Worm (Caenorhabditis elegans): Measurements from ENCODE around the gene hpx-2.

The hpx-2 gene

DNA sequence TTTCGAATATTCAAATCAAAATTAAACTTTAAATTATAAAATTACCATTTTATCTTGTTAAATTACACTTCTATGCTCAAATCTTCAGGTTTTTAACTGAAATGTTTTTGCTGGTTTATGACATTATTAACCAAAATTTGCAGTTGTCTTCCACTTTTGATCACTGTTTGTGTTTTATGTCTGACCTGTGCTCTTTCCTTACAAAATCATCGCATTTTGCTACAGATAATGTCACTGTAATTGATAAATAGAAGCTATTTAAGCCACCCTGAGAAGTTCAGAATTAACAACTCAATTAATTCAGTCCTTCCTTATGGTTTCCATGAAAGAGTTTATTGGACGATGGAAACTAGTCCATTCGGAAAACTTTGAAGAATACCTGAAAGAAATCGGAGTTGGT, 40.2 kb downstream of the hpx-2 start, which contains the start of gene lbp-8:
lbp-8 (plus strand) TSS at position 301 of the 400 bp plus-strand sequence.
- TF ChIP-seq F52B5.7 (tag; optimal IDR thresholded peaks at IDR 0.05), result no peak
- TF ChIP-seq F22D6.2 (tag; optimal IDR thresholded peaks at IDR 0.05), result no peak
- no peak for TF ChIP-seq lag-1 (GFP tag; IDR thresholded peaks at IDR 0.05)
- TF ChIP-seq Y67H2A.10 (GFP tag; conservative IDR thresholded peaks at IDR 0.05), result no peak
- no peak for TF ChIP-seq Y53F4B.3 (GFP tag; IDR thresholded peaks at IDR 0.05)
- no peak for TF ChIP-seq lin-40 (tag; optimal IDR thresholded peaks at IDR 0.05)
- TF ChIP-seq C06A6.2 (GFP tag; conservative IDR thresholded peaks at IDR 0.05), result no peak
- TF ChIP-seq somi-1 (GFP tag; optimal IDR thresholded peaks at IDR 0.05), result no peak

DNA sequence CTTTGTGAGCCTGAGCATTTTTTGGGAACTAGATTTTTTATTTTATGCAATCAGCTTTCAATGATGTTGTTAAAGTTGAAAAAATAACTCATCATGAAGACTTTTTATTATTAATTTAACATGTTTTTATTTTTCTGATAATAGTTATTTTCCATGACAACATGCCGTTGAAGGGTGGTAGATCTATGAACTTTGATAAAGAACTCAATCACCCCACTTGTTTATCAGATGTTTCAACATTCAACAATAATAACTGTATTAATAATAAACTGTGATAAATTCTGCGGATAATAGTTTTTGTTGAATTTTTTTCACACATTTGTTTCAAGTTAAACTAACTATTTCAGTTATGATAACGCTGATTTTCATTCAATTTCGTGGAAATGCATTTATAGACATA, 41.2 kb downstream of the hpx-2 start:
- peak; percentile 52 for TF ChIP-seq nhr-80 (tag; optimal IDR thresholded peaks at IDR 0.05)
- no peak for TF ChIP-seq rcor-1 (GFP tag; IDR thresholded peaks at IDR 0.05)

DNA sequence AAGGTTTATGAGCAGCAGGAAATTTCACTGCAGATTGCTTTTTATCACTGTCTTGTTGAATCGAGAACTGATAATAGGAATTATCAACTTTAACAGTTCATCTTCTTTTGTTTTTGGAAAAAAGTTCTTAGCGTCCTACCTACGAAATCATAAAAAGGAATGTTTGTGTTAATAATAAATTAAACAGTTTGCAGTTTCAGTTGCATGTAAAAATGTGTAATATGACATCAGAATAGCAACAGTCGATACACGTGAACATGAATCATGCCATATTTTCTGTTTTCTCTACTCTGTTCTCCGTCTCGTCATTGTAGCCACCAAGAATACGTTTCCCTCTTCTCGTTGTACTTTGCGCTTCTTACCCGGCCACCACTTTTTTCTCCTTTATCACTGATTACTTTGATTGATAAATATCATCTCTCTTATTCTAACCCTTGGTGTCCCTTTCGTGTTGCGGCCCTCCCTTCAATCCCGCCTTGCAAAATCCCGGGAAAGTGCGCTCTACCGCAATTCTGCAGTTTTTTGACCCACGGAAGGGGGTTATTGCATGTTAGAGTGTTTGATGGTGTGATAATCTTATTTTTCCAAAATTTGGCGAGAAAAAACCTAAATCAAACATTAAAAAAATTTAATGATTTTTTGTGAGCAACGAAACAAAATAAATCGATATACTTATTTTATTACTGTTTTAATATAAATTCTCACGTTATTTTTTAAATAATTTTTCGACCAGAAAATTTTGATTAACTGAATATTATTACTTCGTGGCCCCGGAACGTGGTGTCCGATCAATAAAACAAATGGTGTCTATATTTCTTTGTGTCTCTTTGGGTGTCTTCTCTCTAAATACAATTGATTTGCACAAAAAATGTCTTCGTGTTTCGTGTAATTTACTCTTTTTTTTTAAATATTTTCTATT, 42.4 kb downstream of the hpx-2 start, which contains the start of gene sptl-3:
sptl-3 (plus strand) TSS at position 869 of the 919 bp plus-strand sequence.
- TF ChIP-seq somi-1 (GFP tag; optimal IDR thresholded peaks at IDR 0.05) (no peak), ztf-26 (tag; optimal IDR thresholded peaks at IDR 0.05) (peak; percentile 40), lin-40 (tag; optimal IDR thresholded peaks at IDR 0.05) (peak; percentile 47), mxl-1 (tag; optimal IDR thresholded peaks at IDR 0.05) (no peak), atf-7 (tag; optimal IDR thresholded peaks at IDR 0.05) (peak; percentile 65), ceh-100 (GFP tag; IDR thresholded peaks at IDR 0.05) (no peak), nhr-80 (tag; optimal IDR thresholded peaks at IDR 0.05) (peak; percentile 86), lin-54 (GFP tag; optimal IDR thresholded peaks at IDR 0.05) (no peak), lin-35 (GFP tag; optimal IDR thresholded peaks at IDR 0.05) (peak in 1 of 3 experiments; percentile 29), attf-5 (GFP tag; optimal IDR thresholded peaks at IDR 0.05) (peak; percentile 1), egl-18 (GFP tag; IDR thresholded peaks at IDR 0.05) (no peak), mcd-1 (GFP tag; IDR thresholded peaks at IDR 0.05) (peak; percentile 53), B0336.3 (GFP tag; IDR thresholded peaks at IDR 0.05) (no peak)

DNA sequence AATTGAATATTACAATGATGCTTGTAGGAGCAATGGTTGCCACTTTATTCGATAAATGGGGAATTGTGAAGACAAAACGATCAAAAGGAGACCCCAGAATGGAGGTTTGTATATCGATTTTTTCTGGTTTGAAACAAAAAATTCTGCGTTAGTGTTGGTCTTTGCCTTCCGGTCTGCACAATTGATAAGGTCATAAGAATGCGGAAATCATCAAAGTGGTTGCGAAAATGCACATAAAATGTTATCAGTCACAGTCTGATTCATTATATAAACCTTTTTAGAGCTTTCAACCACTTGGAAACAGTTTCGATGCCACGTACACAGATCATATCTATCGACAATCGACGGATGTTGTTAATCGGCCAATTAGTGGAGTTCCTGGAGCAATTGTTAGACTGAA, 43.3 kb downstream of the hpx-2 start:
- TF ChIP-seq rcor-1 (GFP tag; IDR thresholded peaks at IDR 0.05) (no peak), bed-1 (GFP tag; IDR thresholded peaks at IDR 0.05) (no peak), nhr-80 (tag; optimal IDR thresholded peaks at IDR 0.05) (peak; percentile 86), dox-1 (GFP tag; IDR thresholded peaks at IDR 0.05) (peak; percentile 67), B0035.1 (tag; optimal IDR thresholded peaks at IDR 0.05) (no peak), tbx-9 (tag; optimal IDR thresholded peaks at IDR 0.05; ENCODE audit: borderline replicate concordance) (no peak), F57A8.1 (GFP tag; optimal IDR thresholded peaks at IDR 0.05) (no peak), cebp-1 (GFP tag; IDR thresholded peaks at IDR 0.05) (no peak), cebp-1 (tag; optimal IDR thresholded peaks at IDR 0.05) (peak; percentile 1), aptf-2 (GFP tag; conservative IDR thresholded peaks at IDR 0.05) (no peak), lsl-1 (GFP tag; optimal IDR thresholded peaks at IDR 0.05) (no peak), atf-7 (tag; optimal IDR thresholded peaks at IDR 0.05) (no peak), egl-44 (GFP tag; IDR thresholded peaks at IDR 0.05) (no peak)

DNA sequence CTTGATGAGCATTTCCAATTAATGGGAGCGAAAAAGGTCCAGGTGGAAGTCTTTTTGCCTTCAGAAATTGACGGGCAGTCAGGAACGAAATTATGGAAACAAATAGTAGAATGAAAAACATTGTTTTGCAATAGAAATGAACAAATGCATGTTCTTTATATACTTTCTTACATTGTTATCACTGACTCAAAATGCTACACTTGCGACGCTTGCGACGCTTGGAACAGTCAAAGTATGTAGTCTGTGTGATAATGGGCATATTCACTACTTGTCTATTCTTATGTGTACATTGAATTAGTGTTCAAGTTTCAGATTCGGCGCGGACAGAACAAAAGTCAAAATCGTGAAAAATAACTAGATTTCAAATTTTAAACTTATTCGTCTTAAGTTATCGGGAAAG, 48.1 kb downstream of the hpx-2 start, which contains the start of gene cyp-35C1:
cyp-35C1 (minus strand) TSS at position 132 of the 400 bp plus-strand sequence.
- TF ChIP-seq lin-54 (GFP tag; optimal IDR thresholded peaks at IDR 0.05) (no peak), nhr-80 (tag; optimal IDR thresholded peaks at IDR 0.05) (peak; percentile 24)
